Worm (Caenorhabditis elegans) whole organism, L1 larva: ENCODE results near the gene fbxb-9.
"Not testable (repeated sequence)": the region's sequence is repeated elsewhere in the genome, so short reads cannot be mapped to it uniquely, and the experiment has no call there.

Source experiments
- ama-1 ChIP-seq: fragments of 150-350 bp; optimal IDR thresholded peaks from 2 replicates; lab custom pipeline; 2014
- ceh-8 ChIP-seq: fragments of 200-800 bp; sonication (Bioruptor generic); optimal IDR thresholded peaks from 2 replicates; lab custom pipeline; 2018; ENCODE audit warnings: mild to moderate bottlenecking, missing genetic modification characterization, moderate library complexity, missing compliant biosample characterization
- ceh-82 ChIP-seq, 3 experiments: fragments of 150-350 bp in 1 of 3; sonication (generic microtip) in 2 of 3; optimal IDR thresholded peaks; 2 replicates each; lab custom pipeline; 2014 to 2017; ENCODE audit warnings: missing biosample characterization in 3 of 3, missing genetic modification characterization in 3 of 3
- ceh-88 ChIP-seq: fragments of 200-800 bp; sonication (Bioruptor generic); IDR thresholded peaks from 2 replicates; pipeline ENCODE4 v1.3.6; 2022; ENCODE audit warnings: missing genetic modification characterization, missing compliant biosample characterization
- ceh-90 ChIP-seq: sonication (generic microtip); optimal IDR thresholded peaks from 2 replicates; lab custom pipeline; 2016; ENCODE audit warnings: missing genetic modification characterization, missing compliant biosample characterization
- ces-1 ChIP-seq: fragments of 150-350 bp; optimal IDR thresholded peaks from 2 replicates; lab custom pipeline; 2014; ENCODE audit warnings: missing biosample characterization, missing genetic modification reagents, missing genetic modification characterization
- dpl-1 ChIP-seq, 3 experiments: fragments of 150-350 bp in 2 of 3; sonication (generic microtip) in 1 of 3; optimal IDR thresholded peaks; 2 replicates each; lab custom pipeline; 2014 to 2017; ENCODE audit warnings: missing biosample characterization in 3 of 3, missing genetic modification characterization in 3 of 3, missing genetic modification reagents in 3 of 3
- efl-3 ChIP-seq: fragments of 200-800 bp; sonication (Bioruptor generic); optimal IDR thresholded peaks from 2 replicates; lab custom pipeline; 2018; ENCODE audit warnings: mild to moderate bottlenecking, missing genetic modification characterization, missing compliant biosample characterization
- egl-13 ChIP-seq: sonication (generic microtip); optimal IDR thresholded peaks from 2 replicates; lab custom pipeline; 2016; ENCODE audit warnings: missing genotype, missing genetic modification reagents, missing genetic modification characterization, missing compliant biosample characterization
- egl-27 ChIP-seq, 2 experiments: fragments of 150-350 bp in 1 of 2; sonication (generic microtip); optimal IDR thresholded peaks; 3 replicates each; lab custom pipeline; 2017 to 2018; ENCODE audit warnings: missing biosample characterization in 2 of 2, missing genetic modification characterization in 2 of 2, missing genetic modification reagents in 2 of 2
- elt-2 ChIP-seq: sonication (generic microtip); optimal IDR thresholded peaks from 2 replicates; lab custom pipeline; 2016; ENCODE audit warnings: missing genetic modification characterization, mild to moderate bottlenecking, inconsistent platforms, missing compliant biosample characterization, missing genetic modification reagents
- elt-3 ChIP-seq, 6 experiments: fragments of 150-350 bp in 1 of 6; sonication (generic microtip); optimal IDR thresholded peaks; 2 replicates each; lab custom pipeline; 2017 to 2018; ENCODE audit warnings: missing biosample characterization in 6 of 6, missing genetic modification characterization in 6 of 6, inconsistent platforms in 1 of 6
- fkh-10 ChIP-seq: sonication (generic microtip); optimal IDR thresholded peaks from 2 replicates; lab custom pipeline; 2017; ENCODE audit warnings: missing biosample characterization, missing genetic modification reagents, missing genetic modification characterization
- fkh-4 ChIP-seq: sonication (generic microtip); optimal IDR thresholded peaks from 2 replicates; lab custom pipeline; 2016; ENCODE audit warnings: missing compliant biosample characterization, missing genetic modification characterization, borderline replicate concordance
- fkh-8 ChIP-seq: sonication (generic microtip); optimal IDR thresholded peaks from 2 replicates; lab custom pipeline; 2016; ENCODE audit warnings: mild to moderate bottlenecking, missing genetic modification characterization, missing compliant biosample characterization
- fos-1 ChIP-seq: fragments of 150-350 bp; optimal IDR thresholded peaks from 2 replicates; lab custom pipeline; 2014; ENCODE audit warnings: missing biosample characterization, missing genetic modification characterization
- hlh-17 ChIP-seq: fragments of 200-800 bp; sonication (Bioruptor generic); optimal IDR thresholded peaks from 2 replicates; lab custom pipeline; 2018; ENCODE audit warnings: missing genetic modification characterization, mild to moderate bottlenecking, missing compliant biosample characterization, moderate library complexity, borderline replicate concordance
- hlh-4 ChIP-seq: sonication (generic microtip); optimal IDR thresholded peaks from 2 replicates; lab custom pipeline; 2016; ENCODE audit warnings: mild to moderate bottlenecking, missing genetic modification characterization, missing compliant biosample characterization
- hpl-2 ChIP-seq: fragments of 150-350 bp; optimal IDR thresholded peaks from 2 replicates; lab custom pipeline; 2014; ENCODE audit warnings: missing biosample characterization, missing genetic modification reagents, missing genetic modification characterization
- isw-1 ChIP-seq: fragments of 200-800 bp; sonication (Bioruptor generic); IDR thresholded peaks from 2 replicates; pipeline ENCODE4 v1.3.6; 2022; ENCODE audit warnings: missing genetic modification characterization, missing compliant biosample characterization
- lin-13 ChIP-seq: fragments of 150-350 bp; optimal IDR thresholded peaks from 2 replicates; lab custom pipeline; 2014; ENCODE audit warnings: missing biosample characterization, missing genetic modification reagents, missing genetic modification characterization
- lin-14 ChIP-seq: fragments of 200-800 bp; sonication (Bioruptor generic); optimal IDR thresholded peaks from 2 replicates; lab custom pipeline; 2018; ENCODE audit warnings: mild to moderate bottlenecking, missing genetic modification characterization, moderate library complexity, missing compliant biosample characterization
- lsy-2 ChIP-seq, 2 experiments: fragments of 150-350 bp; optimal IDR thresholded peaks; 2 replicates each; lab custom pipeline; 2014; ENCODE audit warnings: missing biosample characterization in 2 of 2, missing genetic modification characterization in 2 of 2
- mep-1 ChIP-seq: fragments of 150-350 bp; optimal IDR thresholded peaks from 2 replicates; lab custom pipeline; 2014; ENCODE audit warnings: missing biosample characterization, missing genetic modification characterization
- nhr-12 ChIP-seq: sonication (generic microtip); optimal IDR thresholded peaks from 2 replicates; lab custom pipeline; 2017; ENCODE audit warnings: missing biosample characterization, missing genetic modification characterization
- nhr-19 ChIP-seq: fragments of 200-800 bp; sonication (Bioruptor generic); conservative IDR thresholded peaks from 2 replicates; pipeline ENCODE4 v1.3.6; 2022; ENCODE audit warnings: missing genetic modification characterization, missing compliant biosample characterization
- nhr-47 ChIP-seq: sonication (generic microtip); optimal IDR thresholded peaks from 2 replicates; lab custom pipeline; 2016; ENCODE audit warnings: mild to moderate bottlenecking, missing genetic modification characterization, moderate library complexity, missing compliant biosample characterization
- nhr-71 ChIP-seq: sonication (generic microtip); optimal IDR thresholded peaks from 2 replicates; lab custom pipeline; 2016; ENCODE audit warnings: mild to moderate bottlenecking, missing genetic modification characterization, moderate library complexity, missing compliant biosample characterization
- nhr-77 ChIP-seq: fragments of 150-350 bp; optimal IDR thresholded peaks from 2 replicates; lab custom pipeline; 2014; ENCODE audit warnings: missing biosample characterization, missing genetic modification characterization
- nhr-84 ChIP-seq: sonication (generic microtip); optimal IDR thresholded peaks from 2 replicates; lab custom pipeline; 2017; ENCODE audit warnings: missing biosample characterization, missing genetic modification characterization
- nhr-85 ChIP-seq: sonication (generic microtip); peaks from one replicate; lab custom pipeline; 2016; ENCODE audit warnings: missing genetic modification characterization, inconsistent platforms, missing compliant biosample characterization
- pqm-1 ChIP-seq: sonication (generic microtip); optimal IDR thresholded peaks from 3 replicates; lab custom pipeline; 2017; ENCODE audit warnings: missing biosample characterization, missing genetic modification characterization
- rnt-1 ChIP-seq: sonication (generic microtip); optimal IDR thresholded peaks from 2 replicates; lab custom pipeline; 2016; ENCODE audit warnings: mild to moderate bottlenecking, missing genetic modification characterization, moderate library complexity, missing compliant biosample characterization
- skn-1 ChIP-seq: fragments of 150-350 bp; optimal IDR thresholded peaks from 2 replicates; lab custom pipeline; 2014; ENCODE audit warnings: missing biosample characterization, missing genetic modification characterization
- snpc-4 ChIP-seq: fragments of 150-350 bp; optimal IDR thresholded peaks from 2 replicates; lab custom pipeline; 2014; ENCODE audit warnings: missing biosample characterization, missing genetic modification characterization
- sox-4 ChIP-seq: sonication (generic microtip); optimal IDR thresholded peaks from 2 replicates; lab custom pipeline; 2016; ENCODE audit warnings: missing genetic modification characterization, missing compliant biosample characterization
- sptf-1 ChIP-seq: fragments of 150-350 bp; optimal IDR thresholded peaks from 2 replicates; lab custom pipeline; 2014; ENCODE audit warnings: missing biosample characterization, missing genetic modification characterization
- swsn-7 ChIP-seq: sonication (generic microtip); optimal IDR thresholded peaks from 2 replicates; lab custom pipeline; 2016; ENCODE audit warnings: missing genetic modification characterization, missing compliant biosample characterization
- unc-30 ChIP-seq: sonication (generic microtip); optimal IDR thresholded peaks from 2 replicates; lab custom pipeline; 2017; ENCODE audit warnings: missing biosample characterization, missing genetic modification characterization
- unc-86 ChIP-seq: sonication (generic microtip); optimal IDR thresholded peaks from 2 replicates; lab custom pipeline; 2016; ENCODE audit warnings: missing genetic modification characterization, missing compliant biosample characterization
- vab-15 ChIP-seq: sonication (generic microtip); optimal IDR thresholded peaks from 2 replicates; lab custom pipeline; 2017; ENCODE audit warnings: missing genotype, mild to moderate bottlenecking, missing genetic modification characterization, missing compliant biosample characterization
- zag-1 ChIP-seq: fragments of 150-350 bp; optimal IDR thresholded peaks from 2 replicates; lab custom pipeline; 2014; ENCODE audit warnings: missing biosample characterization, missing genetic modification characterization
- zip-4 ChIP-seq: fragments of 200-800 bp; sonication (Bioruptor generic); optimal IDR thresholded peaks from 2 replicates; lab custom pipeline; 2018; ENCODE audit warnings: mild to moderate bottlenecking, missing genetic modification characterization, moderate library complexity, missing compliant biosample characterization
- ztf-11 ChIP-seq, 2 experiments: sonication (generic microtip); optimal IDR thresholded peaks; 2 replicates each; lab custom pipeline; 2016 to 2017; ENCODE audit warnings: missing genetic modification characterization in 2 of 2, missing biosample characterization in 1 of 2, missing compliant biosample characterization in 1 of 2
- ztf-4 ChIP-seq: fragments of 150-350 bp; optimal IDR thresholded peaks from 2 replicates; lab custom pipeline; 2014; ENCODE audit warnings: missing biosample characterization, missing genetic modification characterization

Gene fbxb-9

ce11 chrIV:11154425-11155114 lies 7.8 kb downstream of the fbxb-9 start, which contains the start of gene C08F8.3:
C08F8.3 (plus strand) TSS chrIV:11155044.
- TF ChIP-seq fkh-4 (tag; lab: Kevin White, UChicago); vab-15; lin-13 (GFP tag; lab: Kevin White, UChicago): not testable (repeated sequence)

- TF ChIP-seq ama-1 (lab: Kevin White, UChicago) (peak; percentile 67), ztf-4 (tag; lab: Kevin White, UChicago) (peak; percentile 13), fkh-8 (tag; lab: Kevin White, UChicago) (no peak), lin-14 (no peak), nhr-19 (peak; percentile 30; the same call in 1 of the 2 replicates), ceh-88 (GFP tag; lab: Robert Waterston, UW) (no peak), nhr-85 (tag; lab: Kevin White, UChicago) (no peak)
Measured at ce11 chrIV:11150844-11151243, 11.5 kb downstream of the fbxb-9 start, which contains the start of gene C08F8.2. C08F8.2 (plus strand) TSS chrIV:11150997.

ce11 chrIV:11149454-11150163 lies 12.7 kb downstream of the fbxb-9 start, which contains the start of the genes F01G4.6 and pfd-1:
F01G4.6 (minus strand) TSS chrIV:11149504.
pfd-1 (plus strand) TSS chrIV:11150113.
- TF ChIP-seq elt-3 (tag; optimal IDR thresholded peaks at IDR 0.05; lab: Kevin White, UChicago) (peak; percentile 23 to 94 (median 83)), fkh-4 (tag; lab: Kevin White, UChicago) (peak; percentile 64), lsy-2 (tag; optimal IDR thresholded peaks at IDR 0.05; lab: Kevin White, UChicago) (peak; percentile 99), ceh-8 (GFP tag; lab: Kevin White, UChicago) (peak; percentile 88), ceh-90 (tag; lab: Kevin White, UChicago) (no peak), egl-13 (tag; lab: Kevin White, UChicago) (peak; percentile 89), pqm-1 (tag; lab: Kevin White, UChicago) (no peak), skn-1 (tag; lab: Kevin White, UChicago) (peak; percentile 88), snpc-4 (peak; percentile 80), lin-14 (peak; percentile 96), egl-27 (tag; optimal IDR thresholded peaks at IDR 0.05; lab: Kevin White, UChicago) (no peak), sptf-1 (tag; lab: Kevin White, UChicago) (no peak), unc-86 (tag; lab: Kevin White, UChicago) (peak; percentile 86), hpl-2 (GFP tag; lab: Kevin White, UChicago) (peak; percentile 51), zag-1 (tag; lab: Kevin White, UChicago) (peak; percentile 97), lin-13 (GFP tag; lab: Kevin White, UChicago) (peak; percentile 93), swsn-7 (tag; lab: Kevin White, UChicago) (peak; percentile 95), sox-4 (tag; lab: Kevin White, UChicago) (peak; percentile 68), nhr-84 (tag; lab: Kevin White, UChicago) (no peak), efl-3 (no peak), ceh-82 (tag; optimal IDR thresholded peaks at IDR 0.05; lab: Kevin White, UChicago) (peak; percentile 95 to 97 (median 97)), nhr-77 (tag; lab: Kevin White, UChicago) (peak; percentile 92), hlh-4 (no peak), fos-1 (tag; lab: Kevin White, UChicago) (peak; percentile 88), ceh-88 (GFP tag; lab: Robert Waterston, UW) (peak; percentile 91), rnt-1 (peak; percentile 93), dpl-1 (GFP tag; optimal IDR thresholded peaks at IDR 0.05; lab: Kevin White, UChicago) (peak; percentile 83 to 86 (median 86)), unc-30 (no peak), ces-1 (GFP tag; lab: Kevin White, UChicago) (no peak), nhr-47 (tag; lab: Kevin White, UChicago) (peak; percentile 96), ztf-11 (tag; optimal IDR thresholded peaks at IDR 0.05; lab: Kevin White, UChicago) (peak in 1 of 2 experiments; percentile 81), nhr-85 (tag; lab: Kevin White, UChicago) (peak; percentile 96), hlh-17 (no peak), fkh-10 (peak; percentile 89), isw-1 (GFP tag; lab: Robert Waterston, UW) (peak; percentile 95), elt-2 (peak; percentile 84), ztf-4 (tag; lab: Kevin White, UChicago) (peak; percentile 89), mep-1 (tag; lab: Kevin White, UChicago) (peak; percentile 92), nhr-71 (peak; percentile 97), nhr-12 (no peak), zip-4 (GFP tag; lab: Kevin White, UChicago) (peak; percentile 83)
